Fruit fly (Drosophila melanogaster) whole organism, prepupa: ENCODE measurements around the gene Nup358.

Source experiments
- Blimp-1 ChIP-seq: fragments of 200-800 bp; sonication (Bioruptor generic); optimal IDR thresholded peaks from 3 replicates; lab custom pipeline; 2017; ENCODE audit warnings: missing biosample characterization, missing genetic modification characterization, mild to moderate bottlenecking, moderate library complexity, missing genetic modification reagents
- CG10631 ChIP-seq: fragments of 200-800 bp; sonication (Bioruptor generic); optimal IDR thresholded peaks from 2 replicates; lab custom pipeline; 2016; ENCODE audit warnings: missing biosample characterization, missing genetic modification characterization
- CG11294 ChIP-seq: fragments of 200-800 bp; sonication (Bioruptor generic); IDR thresholded peaks from 2 replicates; pipeline ENCODE4 v1.3.6; 2022; ENCODE audit warnings: missing biosample characterization, missing genetic modification characterization
- CG15336 ChIP-seq: fragments of 200-800 bp; sonication (Bioruptor generic); IDR thresholded peaks from 2 replicates; pipeline ENCODE4 v1.3.6; 2022; ENCODE audit warnings: missing biosample characterization, missing genetic modification characterization
- CG16779 ChIP-seq: fragments of 200-800 bp; sonication (Bioruptor generic); optimal IDR thresholded peaks from 3 replicates; lab custom pipeline; 2017; ENCODE audit warnings: missing biosample characterization, mild to moderate bottlenecking, missing genetic modification characterization
- CG31627 ChIP-seq: fragments of 200-800 bp; sonication (Bioruptor generic); optimal IDR thresholded peaks from 3 replicates; lab custom pipeline; 2016; ENCODE audit warnings: missing biosample characterization, missing genetic modification characterization
- CG32006 ChIP-seq: fragments of 200-800 bp; sonication (Bioruptor generic); optimal IDR thresholded peaks from 3 replicates; lab custom pipeline; 2017; ENCODE audit warnings: missing biosample characterization, mild to moderate bottlenecking, missing genetic modification characterization
- CG34406 ChIP-seq: fragments of 200-800 bp; sonication (Bioruptor generic); optimal IDR thresholded peaks from 3 replicates; lab custom pipeline; 2016; ENCODE audit warnings: missing biosample characterization, missing genetic modification characterization
- CG6854 ChIP-seq: fragments of 200-800 bp; sonication (Bioruptor generic); optimal IDR thresholded peaks from 2 replicates; lab custom pipeline; 2017; ENCODE audit warnings: missing biosample characterization, mild to moderate bottlenecking, missing genetic modification characterization
- CG7368 ChIP-seq: fragments of 200-800 bp; sonication (Bioruptor generic); optimal IDR thresholded peaks from 3 replicates; lab custom pipeline; 2016; ENCODE audit warnings: missing biosample characterization, missing genetic modification characterization
- CG8119 ChIP-seq: fragments of 200-800 bp; sonication (Bioruptor generic); IDR thresholded peaks from 3 replicates; pipeline ENCODE4 v1.3.6; 2022; ENCODE audit warnings: missing biosample characterization, missing genetic modification characterization
- CG8632 ChIP-seq: fragments of 200-800 bp; sonication (Bioruptor generic); optimal IDR thresholded peaks from 3 replicates; lab custom pipeline; 2016; ENCODE audit warnings: missing biosample characterization, missing genetic modification characterization
- Eip75B ChIP-seq: fragments of 200-800 bp; sonication (Bioruptor generic); optimal IDR thresholded peaks from 3 replicates; lab custom pipeline; 2016; ENCODE audit warnings: missing biosample characterization, missing genetic modification characterization
- Eip93F ChIP-seq: fragments of 200-800 bp; sonication (Bioruptor generic); optimal IDR thresholded peaks from 2 replicates; lab custom pipeline; 2016; ENCODE audit warnings: missing biosample characterization, mild to moderate bottlenecking, missing genetic modification characterization
- Ets21C ChIP-seq: fragments of 200-800 bp; sonication (Bioruptor generic); optimal IDR thresholded peaks from 3 replicates; lab custom pipeline; 2016; ENCODE audit warnings: missing biosample characterization, missing genetic modification characterization
- Ets96B ChIP-seq: fragments of 200-800 bp; optimal IDR thresholded peaks from 2 replicates; lab custom pipeline; 2019; ENCODE audit warnings: missing biosample characterization, mild to moderate bottlenecking, missing genetic modification characterization, moderate library complexity
- Gug ChIP-seq: fragments of 200-800 bp; sonication (Bioruptor generic); IDR thresholded peaks from 2 replicates; pipeline ENCODE4 v1.3.6; 2022; ENCODE audit warnings: missing biosample characterization, missing genetic modification characterization
- Hr4 ChIP-seq: fragments of 200-800 bp; sonication (Bioruptor generic); optimal IDR thresholded peaks from 3 replicates; lab custom pipeline; 2016; ENCODE audit warnings: missing biosample characterization, missing genetic modification characterization
- Sox102F ChIP-seq: fragments of 200-800 bp; sonication (Bioruptor generic); optimal IDR thresholded peaks from 2 replicates; lab custom pipeline; 2016; ENCODE audit warnings: missing biosample characterization, mild to moderate bottlenecking, missing genetic modification characterization
- Sox14 ChIP-seq: fragments of 200-800 bp; sonication (Bioruptor generic); optimal IDR thresholded peaks from 3 replicates; lab custom pipeline; 2016; ENCODE audit warnings: missing biosample characterization, missing genetic modification characterization
- Sox15 ChIP-seq: fragments of 200-800 bp; sonication (Bioruptor generic); optimal IDR thresholded peaks from 3 replicates; lab custom pipeline; 2016; ENCODE audit warnings: missing biosample characterization, missing genetic modification characterization
- achi ChIP-seq: fragments of 200-800 bp; sonication (Bioruptor generic); optimal IDR thresholded peaks from 3 replicates; lab custom pipeline; 2016; ENCODE audit warnings: missing biosample characterization, missing genetic modification characterization
- acj6 ChIP-seq: fragments of 200-800 bp; sonication (Bioruptor generic); optimal IDR thresholded peaks from 3 replicates; lab custom pipeline; 2016; ENCODE audit warnings: missing biosample characterization, missing genetic modification characterization
- cyc ChIP-seq: fragments of 200-800 bp; sonication (Bioruptor generic); optimal IDR thresholded peaks from 3 replicates; lab custom pipeline; 2016; ENCODE audit warnings: missing biosample characterization, missing genetic modification characterization
- dac ChIP-seq: fragments of 200-800 bp; sonication (Bioruptor generic); optimal IDR thresholded peaks from 2 replicates; lab custom pipeline; 2017; ENCODE audit warnings: missing biosample characterization, mild to moderate bottlenecking, missing genetic modification characterization
- dsx ChIP-seq: fragments of 200-800 bp; optimal IDR thresholded peaks from 3 replicates; lab custom pipeline; 2019; ENCODE audit warnings: missing biosample characterization, mild to moderate bottlenecking, missing genetic modification characterization, moderate library complexity; ENCODE audit not compliant: poor library complexity, severe bottlenecking
- eg ChIP-seq: fragments of 200-800 bp; sonication (Bioruptor generic); IDR thresholded peaks from 3 replicates; pipeline ENCODE4 v1.3.6; 2022; ENCODE audit warnings: missing biosample characterization, missing genetic modification characterization
- esn ChIP-seq: fragments of 200-800 bp; sonication (Bioruptor generic); optimal IDR thresholded peaks from 2 replicates; lab custom pipeline; 2016; ENCODE audit warnings: missing biosample characterization, mild to moderate bottlenecking, missing genetic modification characterization, moderate library complexity
- fd59A ChIP-seq: fragments of 200-800 bp; sonication (Bioruptor generic); optimal IDR thresholded peaks from 2 replicates; lab custom pipeline; 2017; ENCODE audit warnings: missing biosample characterization, mild to moderate bottlenecking, missing genetic modification characterization, missing genetic modification reagents
- fd85E ChIP-seq: fragments of 200-800 bp; sonication (Bioruptor generic); optimal IDR thresholded peaks from 3 replicates; lab custom pipeline; 2016; ENCODE audit warnings: missing biosample characterization, missing genetic modification characterization
- fkh ChIP-seq: fragments of 200-800 bp; sonication (Bioruptor generic); optimal IDR thresholded peaks from 3 replicates; lab custom pipeline; 2017; ENCODE audit warnings: missing biosample characterization, mild to moderate bottlenecking, missing genetic modification characterization, moderate library complexity
- net ChIP-seq: fragments of 200-800 bp; sonication (Bioruptor generic); optimal IDR thresholded peaks from 3 replicates; lab custom pipeline; 2016; ENCODE audit warnings: missing biosample characterization, missing genetic modification characterization
- pdm3 ChIP-seq: fragments of 200-800 bp; sonication (Bioruptor generic); optimal IDR thresholded peaks from 3 replicates; lab custom pipeline; 2016; ENCODE audit warnings: missing biosample characterization, missing genetic modification characterization
- salr ChIP-seq, 2 experiments: fragments of 200-800 bp; sonication (Bioruptor generic); optimal IDR thresholded peaks; 3 replicates each; lab custom pipeline; 2016 to 2018; ENCODE audit warnings: missing biosample characterization in 2 of 2, missing genetic modification characterization in 2 of 2, mild to moderate bottlenecking in 1 of 2
- spab ChIP-seq: fragments of 200-800 bp; sonication (Bioruptor generic); optimal IDR thresholded peaks from 2 replicates; lab custom pipeline; 2017; ENCODE audit warnings: missing biosample characterization, mild to moderate bottlenecking, missing genetic modification characterization, missing genetic modification reagents
- ss ChIP-seq, 2 experiments: fragments of 200-800 bp; sonication (Bioruptor generic); optimal IDR thresholded peaks; 2 replicates in 1 of 2; 3 replicates in 1 of 2; lab custom pipeline; 2017 to 2018; ENCODE audit warnings: mild to moderate bottlenecking in 2 of 2, missing biosample characterization in 2 of 2, missing genetic modification characterization in 2 of 2, moderate library complexity in 1 of 2
- svp ChIP-seq: fragments of 200-800 bp; sonication (Bioruptor generic); peaks from one replicate; lab custom pipeline; 2016; ENCODE audit warnings: missing biosample characterization, missing genetic modification characterization
- topi ChIP-seq: fragments of 200-800 bp; sonication (Bioruptor generic); optimal IDR thresholded peaks from 3 replicates; lab custom pipeline; 2016; ENCODE audit warnings: missing biosample characterization, missing genetic modification characterization
- vri ChIP-seq: fragments of 200-800 bp; sonication (Bioruptor generic); optimal IDR thresholded peaks from 3 replicates; lab custom pipeline; 2016; ENCODE audit warnings: missing biosample characterization, mild to moderate bottlenecking, missing genetic modification characterization

Gene Nup358

DNA sequence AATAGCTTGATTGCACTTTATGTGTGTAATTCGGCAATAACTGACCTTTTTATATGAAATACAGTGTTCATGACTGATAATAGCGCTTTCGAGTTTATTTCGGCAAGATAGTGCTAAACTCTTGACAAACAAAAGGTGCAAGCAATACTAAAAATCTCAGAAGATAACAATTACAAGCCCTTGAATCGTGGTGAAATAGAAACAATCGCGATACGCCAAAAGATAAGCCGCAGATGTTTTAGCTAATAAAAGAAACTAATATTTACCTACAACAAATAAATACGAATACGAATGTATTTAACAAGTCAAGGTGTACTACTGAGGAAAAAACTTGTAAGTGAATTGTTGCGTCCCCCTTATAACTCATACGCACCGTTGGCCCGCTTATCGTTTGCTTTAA lies 26.1 kb downstream of the Nup358 start (continued):
- TF ChIP-seq dsx (no peak), CG7368 (GFP tag; lab: Kevin White, UChicago) (no peak), CG32006 (GFP tag; lab: Kevin White, UChicago) (no peak), net (GFP tag; lab: Kevin White, UChicago) (no peak), Sox14 (no peak), Sox102F (no peak)

- TF ChIP-seq esn (no peak), vri (GFP tag; lab: Kevin White, UChicago) (peak; percentile 6), spab (GFP tag; lab: Kevin White, UChicago) (no peak)
These were observed 28.0 kb downstream of the Nup358 start, which contains the start of gene CG10513 for dm6 chr3R:25277112-25277511. Gene CG10513, minus strand, starts transcription at chr3R:25277212.

dm6 chr3R:25279796-25280350 lies 30.7 kb downstream of the Nup358 start, which contains the start of gene CG10514:
Gene CG10514, minus strand, starts transcription at chr3R:25279846.
- no peak for TF ChIP-seq CG16779 (tag; lab: Kevin White, UChicago)
- TF ChIP-seq Eip75B: no peak
- TF ChIP-seq CG15336 (GFP tag; lab: Robert Waterston, UW): no peak
- no peak for TF ChIP-seq CG31627 (GFP tag; lab: Kevin White, UChicago)
- TF ChIP-seq cyc: no peak
- TF ChIP-seq Sox102F: peak; percentile 4
- TF ChIP-seq topi (GFP tag; lab: Kevin White, UChicago): no peak
- no peak for TF ChIP-seq CG8119
- TF ChIP-seq CG34406 (GFP tag; lab: Kevin White, UChicago): no peak
- no peak for TF ChIP-seq acj6
- no peak for TF ChIP-seq Ets21C
- TF ChIP-seq vri (GFP tag; lab: Kevin White, UChicago): peak; percentile 23
- TF ChIP-seq eg (GFP tag; lab: Robert Waterston, UW): no peak; the same call in 2 of the 3 replicates
- TF ChIP-seq svp (GFP tag; lab: Kevin White, UChicago): peak; percentile 26
- no peak for TF ChIP-seq CG8632 (GFP tag; lab: Kevin White, UChicago)
- no peak for TF ChIP-seq ss (GFP tag; optimal IDR thresholded peaks at IDR 0.05; lab: Kevin White, UChicago)
- TF ChIP-seq Gug: no peak
- peak; percentile 12 for TF ChIP-seq achi (GFP tag; lab: Kevin White, UChicago)
- no peak for TF ChIP-seq CG6854 (GFP tag; lab: Kevin White, UChicago)
- TF ChIP-seq Sox15 (GFP tag; lab: Kevin White, UChicago): no peak

dm6 chr3R:25281165-25281564 lies 32.0 kb downstream of the Nup358 start, which contains the start of gene CG11892:
Gene CG11892, plus strand, starts transcription at chr3R:25281548.
- TF ChIP-seq CG10631 (GFP tag; lab: Kevin White, UChicago): no peak
- no peak for TF ChIP-seq Blimp-1 (GFP tag; lab: Kevin White, UChicago)
- TF ChIP-seq fd59A (GFP tag; lab: Kevin White, UChicago): no peak
- no peak for TF ChIP-seq CG11294
- no peak for TF ChIP-seq CG8632 (GFP tag; lab: Kevin White, UChicago)
- no peak for TF ChIP-seq CG7368 (GFP tag; lab: Kevin White, UChicago)
- TF ChIP-seq acj6: no peak
- TF ChIP-seq svp (GFP tag; lab: Kevin White, UChicago): peak; percentile 46
- TF ChIP-seq CG34406 (GFP tag; lab: Kevin White, UChicago): no peak
- TF ChIP-seq Eip93F (GFP tag; lab: Kevin White, UChicago): no peak
- peak; percentile 46 for TF ChIP-seq vri (GFP tag; lab: Kevin White, UChicago)
- TF ChIP-seq salr (GFP tag; optimal IDR thresholded peaks at IDR 0.05; lab: Kevin White, UChicago): no peak
- TF ChIP-seq Gug: no peak
- TF ChIP-seq fd85E (GFP tag; lab: Kevin White, UChicago): no peak
- TF ChIP-seq dac (GFP tag; lab: Kevin White, UChicago): no peak
- no peak for TF ChIP-seq Ets96B (tag; lab: Kevin White, UChicago)
- no peak for TF ChIP-seq cyc
- peak; percentile 23 for TF ChIP-seq Sox102F
- peak; percentile 90 for TF ChIP-seq fkh (GFP tag; lab: Kevin White, UChicago)
- no peak for TF ChIP-seq CG8119
- TF ChIP-seq Sox15 (GFP tag; lab: Kevin White, UChicago): no peak
- TF ChIP-seq CG31627 (GFP tag; lab: Kevin White, UChicago): no peak
- TF ChIP-seq CG32006 (GFP tag; lab: Kevin White, UChicago): no peak
- no peak for TF ChIP-seq Hr4
- no peak for TF ChIP-seq pdm3
